Fruit fly (Drosophila melanogaster): ENCODE results near the gene CG31287.
A peak's percentile ranks its signal among the peaks of the same experiment; 100 is the strongest.

CG31287 gene

DNA sequence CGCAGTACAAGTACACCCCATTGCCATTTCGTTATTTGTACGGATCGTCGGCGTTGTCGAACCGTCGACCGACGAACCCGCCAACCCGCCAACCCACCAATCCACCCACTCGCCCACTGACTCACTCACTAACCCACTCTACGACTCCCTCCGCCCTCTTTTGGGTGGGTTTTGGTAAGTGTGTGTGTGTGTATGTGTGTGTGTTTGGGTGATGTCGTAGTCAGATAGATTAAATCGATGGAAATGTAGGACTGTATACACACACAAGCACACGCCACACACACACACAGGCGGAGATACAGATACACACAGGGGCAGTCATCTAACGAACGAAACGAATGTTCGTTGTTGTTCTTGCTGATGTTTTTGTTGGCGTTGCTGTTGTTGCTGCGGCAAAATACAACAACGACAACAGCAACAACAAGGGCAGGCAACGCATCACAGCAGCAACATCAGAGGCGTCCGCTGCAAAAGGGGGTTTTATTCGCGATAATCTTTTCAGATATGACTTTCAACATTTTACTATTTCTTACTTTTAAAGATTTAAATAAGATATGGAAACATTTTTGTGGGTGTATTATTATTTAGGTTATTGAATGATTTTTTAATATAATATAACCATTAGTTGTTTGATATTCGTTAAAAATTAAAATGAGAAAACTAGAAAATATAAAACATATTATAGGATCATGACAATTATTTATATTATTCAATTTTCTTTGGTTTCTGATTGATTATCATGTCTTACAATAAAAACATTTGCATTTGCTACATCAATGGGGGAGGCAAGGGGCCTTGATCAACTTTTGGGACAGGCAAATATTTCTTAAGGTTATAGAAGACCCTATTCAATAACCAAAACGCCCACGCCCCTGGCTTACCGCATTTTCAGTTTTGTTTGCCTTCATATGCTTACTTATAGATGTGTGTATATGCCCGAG, 18.5 kb downstream of the CG31287 start:
- peak; percentile 51 for TF ChIP-seq Eip93F (GFP tag; optimal IDR thresholded peaks at IDR 0.05)
- peak; percentile 70 for TF ChIP-seq Met (GFP tag; optimal IDR thresholded peaks at IDR 0.05)
- peak in 1 of 2 experiments; percentile 99 for TF ChIP-seq salr (GFP tag; optimal IDR thresholded peaks at IDR 0.05)
- peak; percentile 90 for TF ChIP-seq CG10631 (GFP tag; optimal IDR thresholded peaks at IDR 0.05)
- TF ChIP-seq CG8319 (GFP tag; optimal IDR thresholded peaks at IDR 0.05): peak; percentile 58
- TF ChIP-seq CG6792 (GFP tag; optimal IDR thresholded peaks at IDR 0.05): peak; percentile 82
- TF ChIP-seq CG10669 (GFP tag; optimal IDR thresholded peaks at IDR 0.05): peak; percentile 61
- peak; percentile 7 for TF ChIP-seq Ets21C (GFP tag; optimal IDR thresholded peaks at IDR 0.05)
- TF ChIP-seq CG6854 (GFP tag; optimal IDR thresholded peaks at IDR 0.05): peak; percentile 61
- TF ChIP-seq CG32006 (GFP tag; optimal IDR thresholded peaks at IDR 0.05): peak; percentile 99
- peak; percentile 83 for TF ChIP-seq dsx (GFP tag; optimal IDR thresholded peaks at IDR 0.05; ENCODE audit: poor library complexity, severe bottlenecking)
- peak; percentile 79 for TF ChIP-seq Blimp-1 (GFP tag; optimal IDR thresholded peaks at IDR 0.05)
- peak; percentile 72; the same call in 2 of the 3 replicates for TF ChIP-seq eg (GFP tag; IDR thresholded peaks at IDR 0.05)
- TF ChIP-seq Lpt (GFP tag; optimal IDR thresholded peaks at IDR 0.05): peak; percentile 80
- peak; percentile 84 for TF ChIP-seq svp (GFP tag)
- TF ChIP-seq fd59A (GFP tag; optimal IDR thresholded peaks at IDR 0.05): peak; percentile 76
- TF ChIP-seq fkh (GFP tag; optimal IDR thresholded peaks at IDR 0.05): peak; percentile 62
- TF ChIP-seq Eip75B (GFP tag; optimal IDR thresholded peaks at IDR 0.05): peak; percentile 63
- TF ChIP-seq CG3919 (GFP tag; optimal IDR thresholded peaks at IDR 0.05): peak; percentile 87
- peak; percentile 66 for TF ChIP-seq Sox14 (GFP tag; optimal IDR thresholded peaks at IDR 0.05)
- TF ChIP-seq CG7368 (GFP tag; optimal IDR thresholded peaks at IDR 0.05): no peak
- TF ChIP-seq pdm3 (GFP tag; optimal IDR thresholded peaks at IDR 0.05): peak; percentile 39
- peak; percentile 89 for TF ChIP-seq dac (GFP tag; optimal IDR thresholded peaks at IDR 0.05)
- TF ChIP-seq lz (GFP tag; optimal IDR thresholded peaks at IDR 0.05): peak; percentile 68
- TF ChIP-seq CG31627 (GFP tag; optimal IDR thresholded peaks at IDR 0.05): peak; percentile 37
- TF ChIP-seq CG8119 (GFP tag; IDR thresholded peaks at IDR 0.05): peak; percentile 83
- peak; percentile 78 for TF ChIP-seq CG11902 (GFP tag; optimal IDR thresholded peaks at IDR 0.05)
- TF ChIP-seq Hr4 (GFP tag; optimal IDR thresholded peaks at IDR 0.05): peak; percentile 85
- TF ChIP-seq achi (GFP tag; optimal IDR thresholded peaks at IDR 0.05): peak; percentile 85
- TF ChIP-seq fd85E (GFP tag; optimal IDR thresholded peaks at IDR 0.05): no peak
- peak; percentile 92 for TF ChIP-seq spab (GFP tag; optimal IDR thresholded peaks at IDR 0.05)
- peak; percentile 97 for TF ChIP-seq CG6276 (GFP tag; optimal IDR thresholded peaks at IDR 0.05)
- peak; percentile 59 for TF ChIP-seq CG11294 (GFP tag; IDR thresholded peaks at IDR 0.05)
- TF ChIP-seq CG8632 (GFP tag; optimal IDR thresholded peaks at IDR 0.05): peak; percentile 86
- peak; percentile 40 for TF ChIP-seq Sox102F (GFP tag; optimal IDR thresholded peaks at IDR 0.05)
- TF ChIP-seq Gug (GFP tag; IDR thresholded peaks at IDR 0.05): peak; percentile 42; the same call in 1 of the 2 replicates
- peak; percentile 85 for TF ChIP-seq esn (GFP tag; optimal IDR thresholded peaks at IDR 0.05)
- TF ChIP-seq CG11762 (GFP tag; optimal IDR thresholded peaks at IDR 0.05; ENCODE audit: insufficient read depth): peak; percentile 66
- peak; percentile 43 for TF ChIP-seq cyc (GFP tag; optimal IDR thresholded peaks at IDR 0.05)
- peak; percentile 82 for TF ChIP-seq net (GFP tag; optimal IDR thresholded peaks at IDR 0.05)
- peak; percentile 67 for TF ChIP-seq topi (GFP tag; optimal IDR thresholded peaks at IDR 0.05)
- no peak for TF ChIP-seq CG1621 (tag; optimal IDR thresholded peaks at IDR 0.05)
- TF ChIP-seq CG6163 (GFP tag; IDR thresholded peaks at IDR 0.05): peak; percentile 43; the same call in 2 of the 3 replicates
- no peak for TF ChIP-seq Hr38 (GFP tag; optimal IDR thresholded peaks at IDR 0.05)
- peak; percentile 88 for TF ChIP-seq CG16779 (tag; optimal IDR thresholded peaks at IDR 0.05)
- TF ChIP-seq Smox (GFP tag; optimal IDR thresholded peaks at IDR 0.05): peak; percentile 67
- TF ChIP-seq Hr39 (GFP tag; optimal IDR thresholded peaks at IDR 0.05): peak; percentile 37
- TF ChIP-seq ss (GFP tag; optimal IDR thresholded peaks at IDR 0.05): peak; percentile 81 to 89
- peak; percentile 81 for TF ChIP-seq OdsH (GFP tag; optimal IDR thresholded peaks at IDR 0.05)

Data from whole organism, prepupa.